Worm (Caenorhabditis elegans) whole organism, L4 larva: ENCODE results near the gene ech-9.

ENCODE experiments used
- aha-1 ChIP-seq: fragments of 150-350 bp; peaks from one replicate; lab custom pipeline; 2014; ENCODE audit warnings: missing biosample characterization, missing genetic modification characterization
- ama-1 ChIP-seq: fragments of 150-350 bp; optimal IDR thresholded peaks from 2 replicates; lab custom pipeline; 2014; ENCODE audit warnings: inconsistent platforms, mixed read lengths
- ceh-82 ChIP-seq: sonication (generic microtip); optimal IDR thresholded peaks from 2 replicates; lab custom pipeline; 2017; ENCODE audit warnings: missing biosample characterization, missing genetic modification characterization
- dpl-1 ChIP-seq: fragments of 150-350 bp; optimal IDR thresholded peaks from 2 replicates; lab custom pipeline; 2014; ENCODE audit warnings: missing biosample characterization, missing genetic modification reagents, missing genetic modification characterization
- fos-1 ChIP-seq: fragments of 150-350 bp; optimal IDR thresholded peaks from 2 replicates; lab custom pipeline; 2014; ENCODE audit warnings: missing biosample characterization, missing genetic modification characterization
- hif-1 ChIP-seq, 2 experiments: sonication (generic microtip); optimal IDR thresholded peaks; 2 replicates each; lab custom pipeline; 2016 to 2017; ENCODE audit warnings: missing compliant biosample characterization in 2 of 2, missing genetic modification characterization in 2 of 2, missing genetic modification reagents in 2 of 2, missing genotype in 2 of 2, mild to moderate bottlenecking in 1 of 2
- lin-15B ChIP-seq: fragments of 150-350 bp; sonication (generic microtip); optimal IDR thresholded peaks from 3 replicates; lab custom pipeline; 2014; ENCODE audit warnings: missing biosample characterization, missing genetic modification characterization
- madf-9 ChIP-seq: fragments of 200-800 bp; sonication (Bioruptor generic); conservative IDR thresholded peaks from 2 replicates; pipeline ENCODE4 v1.3.6; 2022; ENCODE audit warnings: missing genetic modification reagents, missing genetic modification characterization, missing compliant biosample characterization
- nhr-237 ChIP-seq: sonication (generic microtip); optimal IDR thresholded peaks from 2 replicates; lab custom pipeline; 2017; ENCODE audit warnings: missing biosample characterization, missing genetic modification characterization
- nhr-25 ChIP-seq: sonication (generic microtip); optimal IDR thresholded peaks from 2 replicates; lab custom pipeline; 2017; ENCODE audit warnings: missing genetic modification characterization, mild to moderate bottlenecking, missing compliant biosample characterization, antibody characterized with exemption, moderate library complexity, borderline replicate concordance; ENCODE audit not compliant: insufficient read depth
- skn-1 ChIP-seq: fragments of 150-350 bp; optimal IDR thresholded peaks from 2 replicates; lab custom pipeline; 2014; ENCODE audit warnings: missing biosample characterization, missing genetic modification characterization
- ztf-11 ChIP-seq: fragments of 150-350 bp; optimal IDR thresholded peaks from 2 replicates; lab custom pipeline; 2014; ENCODE audit warnings: missing biosample characterization, missing genetic modification characterization

DNA sequence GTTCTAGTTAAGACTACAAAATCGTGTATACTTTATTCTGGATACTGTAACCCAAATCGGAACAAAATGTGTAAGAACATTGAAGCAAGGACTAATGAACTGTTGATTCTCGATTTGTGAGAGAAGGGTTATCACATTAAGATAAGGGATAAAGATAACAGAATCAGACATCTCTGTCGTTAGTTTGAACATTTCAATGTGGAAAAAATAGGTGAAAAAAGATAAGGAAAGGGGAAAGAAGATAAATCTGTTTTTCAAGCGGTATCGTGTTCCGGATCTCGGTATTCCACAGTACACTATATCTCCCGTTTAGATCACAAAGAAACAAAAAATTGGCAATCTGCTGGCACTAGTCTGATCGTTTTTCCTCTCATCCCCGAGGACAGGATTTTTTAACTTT is 25.9 kb upstream of the ech-9 start:
- TF ChIP-seq nhr-25 (tag; lab: Kevin White, UChicago) (no peak), ceh-82 (tag; lab: Kevin White, UChicago) (no peak), fos-1 (tag; lab: Kevin White, UChicago) (no peak), nhr-237 (tag; lab: Kevin White, UChicago) (no peak), ztf-11 (tag; lab: Kevin White, UChicago) (no peak), aha-1 (tag; lab: Kevin White, UChicago) (no peak), lin-15B (tag; lab: Kevin White, UChicago) (no peak), hif-1 (tag; optimal IDR thresholded peaks at IDR 0.05; lab: Kevin White, UChicago) (no peak), dpl-1 (no peak), skn-1 (tag; lab: Kevin White, UChicago) (no peak), madf-9 (GFP tag; lab: Robert Waterston, UW) (no peak), ama-1 (lab: Kevin White, UChicago) (no peak)
